Fruit fly (Drosophila melanogaster) whole organism, embryonic: ENCODE data around the gene RNF220.

ENCODE experiments used
- Abd-B ChIP-seq: fragments of 200-800 bp; sonication (Bioruptor generic); optimal IDR thresholded peaks from 2 replicates; lab custom pipeline; 2018; ENCODE audit warnings: missing biosample characterization, mild to moderate bottlenecking, missing genetic modification characterization, moderate library complexity
- CG10431 ChIP-seq: fragments of 200-800 bp; sonication (Bioruptor generic); optimal IDR thresholded peaks from 3 replicates; lab custom pipeline; 2018; ENCODE audit warnings: missing biosample characterization, mild to moderate bottlenecking, missing genetic modification characterization
- CG12071 ChIP-seq: fragments of 200-800 bp; sonication (Bioruptor generic); optimal IDR thresholded peaks from 3 replicates; lab custom pipeline; 2018; ENCODE audit warnings: missing biosample characterization, mild to moderate bottlenecking, missing genetic modification characterization
- CG12236 ChIP-seq: fragments of 200-800 bp; sonication (Bioruptor generic); optimal IDR thresholded peaks from 2 replicates; lab custom pipeline; 2016; ENCODE audit warnings: missing biosample characterization, missing genetic modification characterization
- CG12391 ChIP-seq: fragments of 200-800 bp; sonication (Bioruptor generic); optimal IDR thresholded peaks from 3 replicates; lab custom pipeline; 2018; ENCODE audit warnings: missing biosample characterization, mild to moderate bottlenecking, missing genetic modification characterization, moderate library complexity
- CG13296 ChIP-seq: fragments of 200-800 bp; sonication (Bioruptor generic); optimal IDR thresholded peaks from 3 replicates; lab custom pipeline; 2018; ENCODE audit warnings: missing biosample characterization, mild to moderate bottlenecking, missing genetic modification characterization
- CG13424 ChIP-seq: fragments of 200-800 bp; sonication (Bioruptor generic); optimal IDR thresholded peaks from 2 replicates; lab custom pipeline; 2019; ENCODE audit warnings: missing biosample characterization, mild to moderate bottlenecking, missing genetic modification characterization, moderate library complexity
- CG14667 ChIP-seq: fragments of 200-800 bp; sonication (Bioruptor generic); IDR thresholded peaks from 2 replicates; pipeline ENCODE4 v1.3.6; 2022; ENCODE audit warnings: missing biosample characterization, missing genetic modification characterization
- CG17385 ChIP-seq: fragments of 200-800 bp; sonication (Bioruptor generic); optimal IDR thresholded peaks from 3 replicates; lab custom pipeline; 2018; ENCODE audit warnings: missing biosample characterization, mild to moderate bottlenecking, missing genetic modification characterization
- CG17802 ChIP-seq: fragments of 200-800 bp; sonication (Bioruptor generic); optimal IDR thresholded peaks from 2 replicates; lab custom pipeline; 2018; ENCODE audit warnings: missing biosample characterization, mild to moderate bottlenecking, missing genetic modification characterization, moderate library complexity
- CG18599 ChIP-seq: fragments of 200-800 bp; sonication (Bioruptor generic); optimal IDR thresholded peaks from 3 replicates; lab custom pipeline; 2017; ENCODE audit warnings: missing biosample characterization, missing genetic modification characterization, mild to moderate bottlenecking, moderate library complexity, missing genetic modification reagents
- CG2116 ChIP-seq: fragments of 200-800 bp; sonication (Bioruptor generic); optimal IDR thresholded peaks from 3 replicates; lab custom pipeline; 2018; ENCODE audit warnings: missing biosample characterization, mild to moderate bottlenecking, missing genetic modification characterization
- CG2202 ChIP-seq: fragments of 200-800 bp; sonication (Bioruptor generic); optimal IDR thresholded peaks from 2 replicates; lab custom pipeline; 2018; ENCODE audit warnings: missing biosample characterization, mild to moderate bottlenecking, missing genetic modification characterization
- CG34376 ChIP-seq: fragments of 200-800 bp; sonication (Bioruptor generic); optimal IDR thresholded peaks from 2 replicates; lab custom pipeline; 2018; ENCODE audit warnings: missing biosample characterization, mild to moderate bottlenecking, missing genetic modification characterization
- CG3847 ChIP-seq: fragments of 200-800 bp; sonication (Bioruptor generic); IDR thresholded peaks from 2 replicates; pipeline ENCODE4 v1.3.6; 2022; ENCODE audit warnings: missing biosample characterization, missing genetic modification characterization
- CG4820 ChIP-seq: fragments of 200-800 bp; sonication (Bioruptor generic); optimal IDR thresholded peaks from 3 replicates; lab custom pipeline; 2016; ENCODE audit warnings: missing biosample characterization, missing genetic modification characterization
- CG6683 ChIP-seq: fragments of 200-800 bp; sonication (Bioruptor generic); optimal IDR thresholded peaks from 2 replicates; lab custom pipeline; 2017; ENCODE audit warnings: missing biosample characterization, mild to moderate bottlenecking, missing genetic modification characterization, missing genetic modification reagents
- Camta ChIP-seq: fragments of 200-800 bp; sonication (Bioruptor generic); optimal IDR thresholded peaks from 2 replicates; lab custom pipeline; 2016; ENCODE audit warnings: missing biosample characterization, missing genetic modification characterization
- CkIIα-i1 ChIP-seq: fragments of 200-800 bp; sonication (Bioruptor generic); IDR thresholded peaks from 2 replicates; pipeline ENCODE4 v1.3.6; 2022; ENCODE audit warnings: missing biosample characterization, missing genetic modification characterization
- CoRest ChIP-seq: fragments of 200-800 bp; sonication (Bioruptor generic); optimal IDR thresholded peaks from 3 replicates; lab custom pipeline; 2018; ENCODE audit warnings: missing biosample characterization, mild to moderate bottlenecking, missing genetic modification characterization, moderate library complexity
- Dad ChIP-seq: fragments of 200-800 bp; sonication (Bioruptor generic); optimal IDR thresholded peaks from 3 replicates; lab custom pipeline; 2016; ENCODE audit warnings: missing biosample characterization, missing genetic modification characterization
- Dek ChIP-seq: fragments of 200-800 bp; sonication (Bioruptor generic); optimal IDR thresholded peaks from 3 replicates; lab custom pipeline; 2019; ENCODE audit warnings: missing biosample characterization, mild to moderate bottlenecking, missing genetic modification characterization, moderate library complexity
- Elba2 ChIP-seq: fragments of 200-800 bp; sonication (Bioruptor generic); optimal IDR thresholded peaks from 3 replicates; lab custom pipeline; 2016; ENCODE audit warnings: missing biosample characterization, missing genetic modification characterization
- Fer1 ChIP-seq: fragments of 200-800 bp; sonication (Bioruptor generic); optimal IDR thresholded peaks from 2 replicates; lab custom pipeline; 2017; ENCODE audit warnings: missing biosample characterization, mild to moderate bottlenecking, missing genetic modification characterization
- Gug ChIP-seq: fragments of 200-800 bp; sonication (Bioruptor generic); IDR thresholded peaks from 4 replicates; pipeline ENCODE4 v1.3.6; 2022; ENCODE audit warnings: missing biosample characterization, missing genetic modification characterization
- H15 ChIP-seq: fragments of 200-800 bp; sonication (Bioruptor generic); IDR thresholded peaks from 3 replicates; pipeline ENCODE4 v1.3.6; 2022; ENCODE audit warnings: missing biosample characterization, missing genetic modification characterization
- HLH54F ChIP-seq: fragments of 200-800 bp; sonication (Bioruptor generic); optimal IDR thresholded peaks from 3 replicates; lab custom pipeline; 2016; ENCODE audit warnings: missing biosample characterization, missing genetic modification characterization
- ara ChIP-seq: fragments of 200-800 bp; sonication (Bioruptor generic); IDR thresholded peaks from 2 replicates; pipeline ENCODE4 v1.3.6; 2022; ENCODE audit warnings: missing biosample characterization, missing genetic modification characterization
- az2 ChIP-seq: fragments of 200-800 bp; sonication (Bioruptor generic); optimal IDR thresholded peaks from 3 replicates; lab custom pipeline; 2016; ENCODE audit warnings: missing biosample characterization, missing genetic modification characterization
- bcd ChIP-seq: fragments of 200-800 bp; sonication (Bioruptor generic); optimal IDR thresholded peaks from 2 replicates; lab custom pipeline; 2017; ENCODE audit warnings: missing biosample characterization, mild to moderate bottlenecking, missing genetic modification characterization
- chinmo ChIP-seq: fragments of 200-800 bp; sonication (Bioruptor generic); IDR thresholded peaks from 4 replicates; pipeline ENCODE4 v1.3.6; 2022; ENCODE audit warnings: missing biosample characterization, missing genetic modification characterization; ENCODE audit not compliant: partially characterized antibody
- emc ChIP-seq: fragments of 200-800 bp; sonication (Bioruptor generic); optimal IDR thresholded peaks from 2 replicates; lab custom pipeline; 2016; ENCODE audit warnings: missing biosample characterization, missing genetic modification characterization
- eyg ChIP-seq: fragments of 200-800 bp; sonication (Bioruptor generic); optimal IDR thresholded peaks from 3 replicates; lab custom pipeline; 2016; ENCODE audit warnings: missing biosample characterization, missing genetic modification characterization
- fd64A ChIP-seq: fragments of 200-800 bp; sonication (Bioruptor generic); optimal IDR thresholded peaks from 3 replicates; lab custom pipeline; 2018; ENCODE audit warnings: missing biosample characterization, mild to moderate bottlenecking, missing genetic modification characterization
- ftz-f1 ChIP-seq: fragments of 200-800 bp; sonication (Bioruptor generic); optimal IDR thresholded peaks from 2 replicates; lab custom pipeline; 2016; ENCODE audit warnings: missing biosample characterization, missing genetic modification characterization
- fu2 ChIP-seq: fragments of 200-800 bp; sonication (Bioruptor generic); optimal IDR thresholded peaks from 2 replicates; lab custom pipeline; 2016; ENCODE audit warnings: missing biosample characterization, missing genetic modification characterization
- gro ChIP-seq: fragments of 200-800 bp; sonication (Bioruptor generic); optimal IDR thresholded peaks from 2 replicates; lab custom pipeline; 2016; ENCODE audit warnings: missing biosample characterization, missing genetic modification characterization
- ham ChIP-seq: fragments of 200-800 bp; sonication (Bioruptor generic); IDR thresholded peaks from 2 replicates; pipeline ENCODE4 v1.3.6; 2022; ENCODE audit warnings: missing biosample characterization, missing genetic modification characterization
- hkb ChIP-seq, 2 experiments: fragments of 200-800 bp in 1 of 2; fragments of >200 bp in 1 of 2; sonication (Bioruptor generic) in 1 of 2; IDR thresholded peaks in 1 of 2; optimal IDR thresholded peaks in 1 of 2; 2 replicates each; pipeline versions ENCODE4 v1.3.6 to Lab custom; 2017 to 2022; ENCODE audit warnings: missing biosample characterization in 1 of 2, missing genetic modification characterization in 1 of 2
- klu ChIP-seq: fragments of 200-800 bp; sonication (Bioruptor generic); IDR thresholded peaks from 2 replicates; pipeline ENCODE4 v1.3.6; 2022; ENCODE audit warnings: missing biosample characterization, missing genetic modification characterization
- lov ChIP-seq, 2 experiments: fragments of 200-800 bp in 1 of 2; fragments of >200 bp in 1 of 2; sonication (Bioruptor generic) in 1 of 2; IDR thresholded peaks in 1 of 2; optimal IDR thresholded peaks in 1 of 2; 2 replicates in 1 of 2; 3 replicates in 1 of 2; pipeline versions ENCODE4 v1.3.6 to Lab custom; 2017 to 2022; ENCODE audit warnings: missing biosample characterization in 1 of 2, missing genetic modification characterization in 1 of 2
- maf-S ChIP-seq: fragments of 200-800 bp; sonication (Bioruptor generic); optimal IDR thresholded peaks from 2 replicates; lab custom pipeline; 2016; ENCODE audit warnings: missing biosample characterization, missing genetic modification characterization
- mld ChIP-seq: fragments of 200-800 bp; sonication (Bioruptor generic); IDR thresholded peaks from 3 replicates; pipeline ENCODE4 v1.3.6; 2022; ENCODE audit warnings: missing biosample characterization, missing genetic modification characterization; ENCODE audit not compliant: partially characterized antibody
- nerfin-2 ChIP-seq: fragments of 200-800 bp; sonication (Bioruptor generic); IDR thresholded peaks from 2 replicates; pipeline ENCODE4 v1.3.6; 2022; ENCODE audit warnings: missing biosample characterization, missing genetic modification characterization; ENCODE audit not compliant: partially characterized antibody
- otp ChIP-seq: fragments of 200-800 bp; sonication (Bioruptor generic); IDR thresholded peaks from 3 replicates; pipeline ENCODE4, ENCODE4 v1.3.6; 2022; ENCODE audit warnings: missing biosample characterization, missing genetic modification characterization
- sim ChIP-seq: fragments of 200-800 bp; sonication (Bioruptor generic); IDR thresholded peaks from 2 replicates; pipeline ENCODE4 v1.3.6; 2022; ENCODE audit warnings: missing biosample characterization, missing genetic modification characterization
- sob ChIP-seq: fragments of 200-800 bp; sonication (Bioruptor generic); IDR thresholded peaks from 2 replicates; pipeline ENCODE4 v1.3.6; 2022; ENCODE audit warnings: missing biosample characterization, missing genetic modification characterization
- sqz ChIP-seq: fragments of 200-800 bp; sonication (Bioruptor generic); optimal IDR thresholded peaks from 3 replicates; lab custom pipeline; 2018; ENCODE audit warnings: missing biosample characterization, mild to moderate bottlenecking, missing genetic modification characterization
- zfh1 ChIP-seq: fragments of 200-800 bp; sonication (Bioruptor generic); IDR thresholded peaks from 3 replicates; pipeline ENCODE4 v1.3.6; 2022; ENCODE audit warnings: missing biosample characterization, missing genetic modification characterization

RNF220 gene

DNA sequence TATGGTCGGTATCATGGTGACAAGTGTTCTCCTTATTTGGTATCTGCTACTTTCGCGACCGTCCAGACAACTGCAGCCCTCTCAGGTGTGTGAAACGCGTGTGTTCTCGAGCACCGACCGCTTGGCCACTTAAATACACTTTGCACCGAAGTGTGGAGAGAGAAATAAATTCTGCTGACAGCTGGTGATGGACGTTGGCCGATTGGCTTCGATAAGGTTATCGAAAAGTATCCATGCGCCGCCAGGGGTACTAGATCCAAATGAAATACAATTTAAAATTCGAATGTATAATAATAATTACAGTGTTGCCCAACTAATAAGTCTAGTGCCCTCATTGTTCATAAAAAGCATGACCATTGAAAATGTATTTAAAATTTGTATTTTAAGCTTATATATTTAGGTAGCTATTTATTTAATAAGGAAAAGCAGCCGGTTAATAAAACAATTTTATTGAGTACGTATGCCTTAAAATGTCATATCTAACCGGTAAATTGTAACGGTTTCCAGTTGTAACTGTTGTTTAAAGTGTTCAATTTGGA lies 39.8 kb downstream of the RNF220 start, which contains the start of the genes Gclm and CG17625 (continued):
- TF ChIP-seq CG2202 (tag; lab: Kevin White, UChicago) (no peak), Elba2 (GFP tag; lab: Kevin White, UChicago) (no peak), gro (peak; percentile 57), nerfin-2 (GFP tag; lab: Robert Waterston, UW) (peak; percentile 68), Dad (GFP tag; lab: Kevin White, UChicago) (peak; percentile 29), CG34376 (GFP tag; lab: Kevin White, UChicago) (peak; percentile 59), klu (peak; percentile 35; the same call in 1 of the 2 replicates), Gug (peak; percentile 6; the same call in 1 of the 4 replicates), CG2116 (GFP tag; lab: Kevin White, UChicago) (peak; percentile 70), mld (GFP tag; lab: Robert Waterston, UW) (peak; percentile 68; the same call in 1 of the 3 replicates), az2 (GFP tag; lab: Kevin White, UChicago) (no peak), sim (GFP tag; lab: Robert Waterston, UW) (no peak), CG6683 (peak; percentile 9), HLH54F (peak; percentile 49), CG10431 (GFP tag; lab: Kevin White, UChicago) (no peak), hkb (optimal IDR thresholded peaks at IDR 0.05; lab: Kevin White, UChicago) (no peak), hkb (GFP tag; IDR thresholded peaks at IDR 0.05; lab: Robert Waterston, UW) (peak; percentile 44; the same call in 1 of the 2 replicates), emc (GFP tag; lab: Kevin White, UChicago) (no peak), ftz-f1 (peak; percentile 29), zfh1 (GFP tag; lab: Robert Waterston, UW) (peak; percentile 38; the same call in 1 of the 3 replicates), CG12391 (tag; lab: Kevin White, UChicago) (peak; percentile 78), CkIIα-i1 (GFP tag; lab: Robert Waterston, UW) (no peak), bcd (GFP tag; lab: Kevin White, UChicago) (peak; percentile 4), CG17802 (tag; lab: Kevin White, UChicago) (no peak), maf-S (GFP tag; lab: Kevin White, UChicago) (no peak), H15 (GFP tag; lab: Robert Waterston, UW) (no peak; the same call in 2 of the 3 replicates), sqz (GFP tag; lab: Kevin White, UChicago) (no peak), Camta (GFP tag; lab: Kevin White, UChicago) (no peak), otp (GFP tag; lab: Robert Waterston, UW) (no peak), fd64A (GFP tag; lab: Kevin White, UChicago) (no peak), eyg (GFP tag; lab: Kevin White, UChicago) (no peak), CG12071 (peak; percentile 32), CG13296 (GFP tag; lab: Kevin White, UChicago) (peak; percentile 76), chinmo (GFP tag; lab: Robert Waterston, UW) (peak; percentile 79; the same call in 1 of the 4 replicates), CoRest (tag; lab: Kevin White, UChicago) (peak; percentile 70), Dek (tag; lab: Kevin White, UChicago) (peak; percentile 32), CG13424 (peak; percentile 58), CG18599 (peak; percentile 63), ham (GFP tag; lab: Robert Waterston, UW) (no peak), CG17385 (GFP tag; lab: Kevin White, UChicago) (peak; percentile 24), Fer1 (GFP tag; lab: Kevin White, UChicago) (peak; percentile 62), CG12236 (peak; percentile 14), fu2 (peak; percentile 14), CG4820 (no peak), Abd-B (peak; percentile 75), CG3847 (GFP tag; lab: Robert Waterston, UW) (peak; percentile 48), lov (optimal IDR thresholded peaks at IDR 0.05; lab: Kevin White, UChicago) (no peak), lov (GFP tag; IDR thresholded peaks at IDR 0.05; lab: Robert Waterston, UW) (no peak), sob (GFP tag; lab: Robert Waterston, UW) (peak; percentile 81), CG14667 (GFP tag; lab: Robert Waterston, UW) (peak; percentile 30; the same call in 1 of the 2 replicates), ara (GFP tag; lab: Robert Waterston, UW) (no peak)
